Worm (Caenorhabditis elegans): Measurements from ENCODE around the gene let-754.

The let-754 gene

DNA sequence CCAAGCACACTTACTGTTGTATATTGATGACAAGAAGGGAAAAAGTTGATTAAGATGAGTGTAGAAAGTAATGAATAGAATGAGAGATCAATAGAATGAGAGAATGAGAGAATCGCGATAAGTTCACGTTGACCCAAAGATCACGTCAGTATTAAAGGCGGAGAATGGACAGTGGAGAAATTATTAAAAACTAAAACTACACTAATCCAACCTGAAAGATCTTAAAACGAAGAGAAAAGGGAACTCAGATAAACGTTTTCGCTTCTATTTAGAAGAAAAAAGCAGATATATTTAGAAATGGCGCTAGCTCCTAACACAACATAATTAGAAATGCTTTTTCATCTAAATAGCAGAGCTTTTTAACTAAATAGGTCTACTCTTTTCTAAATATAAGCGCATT, at the start of gene let-754:
Gene let-754 (minus strand): TSS at position 101 of the 400 bp plus-strand sequence.
- TF ChIP-seq snu-23 (GFP tag; optimal IDR thresholded peaks at IDR 0.05) = no peak
- TF ChIP-seq elt-3 (tag; optimal IDR thresholded peaks at IDR 0.05) = no peak
- TF ChIP-seq lin-15B (tag; optimal IDR thresholded peaks at IDR 0.05) = no peak
- no peak for TF ChIP-seq Y116A8C.19 (tag; optimal IDR thresholded peaks at IDR 0.05; ENCODE audit: borderline replicate concordance)

DNA sequence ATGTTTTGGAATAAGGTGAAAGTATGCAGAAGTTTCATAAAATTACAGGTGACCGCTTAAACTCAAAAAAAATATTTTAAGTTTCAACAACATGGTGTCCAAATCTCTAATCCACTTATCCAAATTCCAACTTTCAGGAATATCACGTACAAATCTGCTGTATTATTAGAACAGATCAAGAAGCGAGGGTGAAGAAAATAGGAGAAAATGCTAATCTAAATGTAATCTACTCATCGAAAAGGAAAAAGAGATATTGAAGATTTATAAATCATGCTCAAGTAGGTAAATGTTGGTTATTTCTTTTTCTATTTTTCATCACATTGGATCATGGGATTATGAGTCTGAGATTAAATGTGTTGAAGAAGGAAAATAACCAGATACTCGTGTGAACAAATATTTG, 48.4 kb upstream of the let-754 start:
- TF ChIP-seq dsc-1 (tag; optimal IDR thresholded peaks at IDR 0.05) = peak; percentile 97
- TF ChIP-seq ets-5 (GFP tag; IDR thresholded peaks at IDR 0.05) = no peak

DNA sequence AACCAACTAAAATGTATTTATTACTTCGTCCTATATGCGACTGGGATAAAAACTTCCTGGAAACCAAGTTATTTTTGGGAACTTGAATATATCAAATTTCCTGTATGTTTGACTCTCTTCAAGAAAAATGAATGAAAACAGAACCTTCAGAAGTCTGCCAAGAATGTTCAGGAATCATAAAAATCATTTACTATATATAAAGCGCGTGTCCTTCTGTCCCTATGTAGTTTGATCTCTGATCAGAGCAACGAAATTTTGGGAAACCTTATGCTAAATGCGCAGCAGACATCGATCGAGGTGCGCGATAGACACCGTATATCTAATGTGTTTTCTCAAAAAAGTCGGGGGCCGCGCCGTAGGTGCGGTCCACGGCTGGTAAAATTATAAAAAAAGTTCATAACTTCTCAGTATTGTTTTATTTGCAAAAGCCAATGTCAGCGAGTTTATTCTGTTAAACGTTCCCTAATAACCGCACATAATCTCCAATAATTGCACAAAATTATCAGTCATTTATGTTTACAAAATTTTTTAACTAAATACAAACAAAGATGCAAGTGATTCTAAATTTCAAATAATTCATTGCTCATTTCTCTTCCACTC, 44.4 kb upstream of the let-754 start:
- TF ChIP-seq egl-27 (tag; optimal IDR thresholded peaks at IDR 0.05) (no peak), egl-13 (tag; optimal IDR thresholded peaks at IDR 0.05) (no peak), lsy-2 (tag; optimal IDR thresholded peaks at IDR 0.05) (no peak), nhr-90 (tag; optimal IDR thresholded peaks at IDR 0.05; ENCODE audit: poor library complexity) (no peak), dsc-1 (tag; optimal IDR thresholded peaks at IDR 0.05) (no peak), C04F5.9 (tag; optimal IDR thresholded peaks at IDR 0.05) (no peak), pag-3 (tag; optimal IDR thresholded peaks at IDR 0.05; ENCODE audit: borderline replicate concordance, insufficient read depth) (no peak), unc-130 (tag; optimal IDR thresholded peaks at IDR 0.05) (no peak), unc-30 (tag; optimal IDR thresholded peaks at IDR 0.05) (no peak), nhr-77 (tag; optimal IDR thresholded peaks at IDR 0.05) (no peak), nhr-84 (tag; optimal IDR thresholded peaks at IDR 0.05) (no peak), C16A3.4 (tag; optimal IDR thresholded peaks at IDR 0.05) (no peak), snu-23 (GFP tag; optimal IDR thresholded peaks at IDR 0.05) (no peak), swsn-7 (tag; optimal IDR thresholded peaks at IDR 0.05) (no peak), nhr-76 (tag; optimal IDR thresholded peaks at IDR 0.05) (no peak), grh-1 (GFP tag; IDR thresholded peaks at IDR 0.05) (no peak)

DNA sequence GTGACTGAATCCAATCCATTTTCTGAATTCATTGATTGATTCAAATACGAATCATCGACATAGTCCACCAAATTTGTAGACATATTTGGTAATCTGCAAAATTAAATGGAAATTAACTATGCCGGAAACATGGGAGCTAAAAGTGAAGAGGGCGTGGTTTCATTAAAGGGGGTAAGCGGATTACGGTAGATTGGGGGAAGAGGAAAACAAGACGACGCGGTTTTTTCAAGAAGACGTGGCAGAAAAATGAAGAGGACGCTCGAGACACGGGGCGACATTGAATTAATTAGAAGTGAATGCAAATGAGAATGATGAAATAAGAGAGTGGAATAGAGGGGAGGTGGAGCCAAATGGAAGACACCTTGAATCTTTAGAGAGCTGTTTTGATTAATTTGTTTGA, 43.2 kb upstream of the let-754 start, which contains the start of gene npr-17:
Gene npr-17 (minus strand): TSS at position 101 of the 400 bp plus-strand sequence.
- TF ChIP-seq pax-3 (tag; optimal IDR thresholded peaks at IDR 0.05) = no peak
- no peak for TF ChIP-seq aly-2 (tag; optimal IDR thresholded peaks at IDR 0.05)
- no peak for TF ChIP-seq unc-130 (tag; optimal IDR thresholded peaks at IDR 0.05)
- no peak for TF ChIP-seq nhr-47 (tag; optimal IDR thresholded peaks at IDR 0.05)
- no peak for TF ChIP-seq nhr-20 (tag; optimal IDR thresholded peaks at IDR 0.05)
- no peak for TF ChIP-seq ceh-90 (tag; optimal IDR thresholded peaks at IDR 0.05)
- TF ChIP-seq Y116A8C.19 (tag; optimal IDR thresholded peaks at IDR 0.05; ENCODE audit: borderline replicate concordance) = no peak
- peak; percentile 43 for TF ChIP-seq dsc-1 (tag; optimal IDR thresholded peaks at IDR 0.05)

DNA sequence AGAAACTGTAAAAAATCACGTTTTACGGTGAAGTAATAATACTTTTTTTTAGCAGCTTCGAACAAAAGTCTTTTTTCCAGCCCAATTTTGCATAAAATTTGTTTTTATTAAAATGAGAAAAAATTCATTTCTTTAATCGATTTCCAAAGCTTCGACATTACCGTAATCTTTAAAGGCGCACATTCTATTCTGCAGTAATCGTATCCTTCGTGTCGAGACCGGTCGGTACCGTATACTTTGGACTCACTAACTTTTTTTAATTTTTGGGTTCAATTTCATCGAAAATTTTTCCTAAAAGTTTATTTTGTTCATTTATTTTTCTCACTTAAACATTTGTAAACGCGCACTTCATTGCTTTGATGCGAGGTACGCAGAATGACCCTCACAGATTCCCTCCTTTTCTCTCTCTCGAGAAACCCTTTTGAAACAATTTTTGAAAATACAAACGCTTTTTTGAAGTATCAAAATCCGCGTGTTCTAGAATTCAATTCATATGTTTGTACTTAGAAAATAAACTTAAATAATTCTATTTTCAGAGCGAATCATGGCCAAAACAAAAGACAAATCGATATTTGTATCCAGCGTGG, 33.6 kb upstream of the let-754 start, which contains the start of gene hrpk-2:
Gene hrpk-2 (plus strand): TSS at position 537 of the 587 bp plus-strand sequence.
- TF ChIP-seq nhr-76 (tag; optimal IDR thresholded peaks at IDR 0.05) (no peak), nhr-85 (tag) (no peak), egl-13 (tag; optimal IDR thresholded peaks at IDR 0.05) (no peak), lsy-2 (tag; optimal IDR thresholded peaks at IDR 0.05) (no peak), alr-1 (tag; optimal IDR thresholded peaks at IDR 0.05; ENCODE audit: borderline replicate concordance) (no peak), tlp-1 (tag; optimal IDR thresholded peaks at IDR 0.05) (no peak), ceh-82 (tag; optimal IDR thresholded peaks at IDR 0.05) (no peak), mep-1 (tag; optimal IDR thresholded peaks at IDR 0.05) (no peak), snu-23 (GFP tag; optimal IDR thresholded peaks at IDR 0.05) (no peak)

DNA sequence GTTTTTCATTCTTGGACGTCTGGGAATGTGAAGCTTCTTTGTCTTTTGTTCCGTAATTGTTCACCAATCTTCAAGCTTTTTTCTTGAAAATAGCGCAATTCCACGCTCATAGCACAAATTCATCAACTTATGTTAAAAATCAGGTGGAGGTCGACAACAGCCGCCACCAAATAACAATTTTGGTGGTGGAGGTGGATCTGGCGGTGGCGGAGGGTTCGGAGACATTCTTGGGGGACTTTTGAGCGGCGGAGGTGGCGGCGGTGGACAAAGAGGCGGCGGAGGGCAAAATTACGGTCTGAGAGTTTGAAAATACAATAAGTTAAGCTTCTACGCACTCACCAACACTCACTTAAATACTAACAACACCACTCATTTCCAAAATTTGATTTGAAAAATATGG, 28.8 kb upstream of the let-754 start:
- TF ChIP-seq C16A3.4 (tag; optimal IDR thresholded peaks at IDR 0.05) (no peak), ztf-11 (tag; optimal IDR thresholded peaks at IDR 0.05) (no peak), efl-3 (GFP tag; optimal IDR thresholded peaks at IDR 0.05) (no peak), fos-1 (tag; optimal IDR thresholded peaks at IDR 0.05) (no peak), nhr-12 (tag; optimal IDR thresholded peaks at IDR 0.05) (no peak), xbp-1 (tag; optimal IDR thresholded peaks at IDR 0.05) (no peak), ets-5 (GFP tag; IDR thresholded peaks at IDR 0.05) (no peak), nhr-47 (tag; optimal IDR thresholded peaks at IDR 0.05) (no peak), unc-62 (GFP tag; optimal IDR thresholded peaks at IDR 0.05) (no peak), ces-1 (GFP tag; optimal IDR thresholded peaks at IDR 0.05) (no peak), nhr-77 (tag; optimal IDR thresholded peaks at IDR 0.05) (no peak), pax-3 (tag; optimal IDR thresholded peaks at IDR 0.05) (no peak), rnt-1 (tag; optimal IDR thresholded peaks at IDR 0.05) (no peak), lin-15B (tag; optimal IDR thresholded peaks at IDR 0.05) (no peak)
